Worm (Caenorhabditis elegans) whole organism, L3 larva: Measurements from ENCODE around the gene Y49E10.10.
A peak's percentile ranks its signal among the peaks of the same experiment; 100 is the strongest.

Experiments used
- ZK546.5 ChIP-seq: sonication (generic microtip); optimal IDR thresholded peaks from 2 replicates; lab custom pipeline; 2017; ENCODE audit warnings: missing biosample characterization, missing genetic modification characterization
- ceh-28 ChIP-seq: fragments of 150-350 bp; optimal IDR thresholded peaks from 2 replicates; lab custom pipeline; 2014; ENCODE audit warnings: missing biosample characterization, missing genetic modification reagents, missing genetic modification characterization
- ceh-82 ChIP-seq: fragments of 150-350 bp; optimal IDR thresholded peaks from 2 replicates; lab custom pipeline; 2014; ENCODE audit warnings: missing biosample characterization, missing genetic modification characterization
- egl-5 ChIP-seq: fragments of 150-350 bp; optimal IDR thresholded peaks from 2 replicates; lab custom pipeline; 2017; ENCODE audit warnings: missing biosample characterization, missing genetic modification reagents, missing genetic modification characterization, inconsistent platforms
- elt-1 ChIP-seq: fragments of 150-350 bp; optimal IDR thresholded peaks from 2 replicates; lab custom pipeline; 2014; ENCODE audit warnings: missing biosample characterization, missing genetic modification characterization
- elt-2 ChIP-seq: sonication (generic microtip); optimal IDR thresholded peaks from 2 replicates; lab custom pipeline; 2016; ENCODE audit warnings: missing genetic modification reagents, mild to moderate bottlenecking, missing genetic modification characterization, missing compliant biosample characterization
- eor-1 ChIP-seq, 2 experiments: fragments of 150-350 bp; optimal IDR thresholded peaks; 2 replicates each; lab custom pipeline; 2014 to 2018; ENCODE audit warnings: missing biosample characterization in 2 of 2, missing genetic modification characterization in 2 of 2
- fkh-2 ChIP-seq: fragments of 150-350 bp; optimal IDR thresholded peaks from 2 replicates; lab custom pipeline; 2014; ENCODE audit warnings: missing biosample characterization, missing genetic modification reagents, missing genetic modification characterization
- fos-1 ChIP-seq: fragments of 150-350 bp; optimal IDR thresholded peaks from 2 replicates; lab custom pipeline; 2014; ENCODE audit warnings: missing biosample characterization, missing genetic modification characterization
- jun-1 ChIP-seq: fragments of 150-350 bp; optimal IDR thresholded peaks from 2 replicates; lab custom pipeline; 2014; ENCODE audit warnings: missing biosample characterization, missing genetic modification reagents, missing genetic modification characterization
- lin-15B ChIP-seq: fragments of 150-350 bp; optimal IDR thresholded peaks from 2 replicates; lab custom pipeline; 2014; ENCODE audit warnings: missing biosample characterization, missing genetic modification characterization
- lin-39 ChIP-seq: fragments of 150-350 bp; optimal IDR thresholded peaks from 2 replicates; lab custom pipeline; 2018; ENCODE audit warnings: missing biosample characterization, missing genetic modification reagents, missing genetic modification characterization
- mdl-1 ChIP-seq: fragments of 150-350 bp; optimal IDR thresholded peaks from 2 replicates; lab custom pipeline; 2014; ENCODE audit warnings: missing biosample characterization, missing genetic modification characterization
- mml-1 ChIP-seq: fragments of 150-350 bp; sonication (generic microtip); optimal IDR thresholded peaks from 3 replicates; lab custom pipeline; 2014; ENCODE audit warnings: missing biosample characterization, missing genetic modification characterization
- nfya-1 ChIP-seq: sonication (generic microtip); optimal IDR thresholded peaks from 2 replicates; lab custom pipeline; 2017; ENCODE audit warnings: missing genetic modification characterization, mild to moderate bottlenecking, missing compliant biosample characterization, antibody characterized with exemption, moderate library complexity; ENCODE audit not compliant: insufficient read depth
- nhr-11 ChIP-seq: fragments of 150-350 bp; optimal IDR thresholded peaks from 2 replicates; lab custom pipeline; 2014; ENCODE audit warnings: missing biosample characterization, missing genetic modification characterization
- nhr-23 ChIP-seq: fragments of 150-350 bp; optimal IDR thresholded peaks from 2 replicates; lab custom pipeline; 2014; ENCODE audit warnings: missing biosample characterization, missing genetic modification reagents, missing genetic modification characterization
- nhr-67 ChIP-seq: fragments of 150-350 bp; optimal IDR thresholded peaks from 2 replicates; lab custom pipeline; 2014; ENCODE audit warnings: missing biosample characterization, missing genetic modification characterization
- nhr-76 ChIP-seq: fragments of 150-350 bp; sonication (generic microtip); optimal IDR thresholded peaks from 5 replicates; lab custom pipeline; 2014; ENCODE audit warnings: missing biosample characterization, missing genetic modification characterization
- nhr-77 ChIP-seq: fragments of 150-350 bp; optimal IDR thresholded peaks from 2 replicates; lab custom pipeline; 2014; ENCODE audit warnings: missing biosample characterization, missing genetic modification characterization
- pha-4 ChIP-seq: fragments of 150-350 bp; optimal IDR thresholded peaks from 2 replicates; lab custom pipeline; 2014; ENCODE audit warnings: missing biosample characterization, missing genetic modification reagents, missing genetic modification characterization
- pqm-1 ChIP-seq: fragments of 150-350 bp; optimal IDR thresholded peaks from 2 replicates; lab custom pipeline; 2017; ENCODE audit warnings: missing biosample characterization, missing genetic modification characterization, inconsistent platforms
- snpc-4 ChIP-seq: fragments of 150-350 bp; optimal IDR thresholded peaks from 2 replicates; lab custom pipeline; 2014; ENCODE audit warnings: missing biosample characterization, missing genetic modification characterization
- tbx-2 ChIP-seq: sonication (generic microtip); optimal IDR thresholded peaks from 2 replicates; lab custom pipeline; 2016; ENCODE audit warnings: mild to moderate bottlenecking, missing genetic modification characterization, missing compliant biosample characterization
- unc-62 ChIP-seq: fragments of 150-350 bp; sonication (generic microtip); optimal IDR thresholded peaks from 4 replicates; lab custom pipeline; 2014; ENCODE audit warnings: missing biosample characterization, missing genetic modification reagents, missing genetic modification characterization
- ztf-11 ChIP-seq: fragments of 150-350 bp; optimal IDR thresholded peaks from 2 replicates; lab custom pipeline; 2014; ENCODE audit warnings: missing biosample characterization, missing genetic modification characterization

Y49E10.10 gene

ce11 chrIII:12437020-12437419, 41.8 kb downstream of the Y49E10.10 start:
- TF ChIP-seq ztf-11 (tag; lab: Kevin White, UChicago): no peak

ce11 chrIII:12439056-12439455, 43.8 kb downstream of the Y49E10.10 start:
- TF ChIP-seq egl-5: no peak
- TF ChIP-seq fkh-2 (tag; lab: Kevin White, UChicago): no peak

- TF ChIP-seq nfya-1 (tag; lab: Kevin White, UChicago) (peak; percentile 80), tbx-2 (tag; lab: Kevin White, UChicago) (no peak), nhr-23 (tag; lab: Kevin White, UChicago) (no peak), nhr-11 (tag; lab: Kevin White, UChicago) (no peak), mml-1 (tag; lab: Kevin White, UChicago) (no peak)
Observed at ce11 chrIII:12443880-12444279, 48.6 kb downstream of the Y49E10.10 start.

ce11 chrIII:12445223-12445622, 50.0 kb downstream of the Y49E10.10 start:
- no peak for TF ChIP-seq fkh-2 (tag; lab: Kevin White, UChicago)
- TF ChIP-seq elt-2 (tag; lab: Kevin White, UChicago): peak; percentile 92

- no peak for TF ChIP-seq ZK546.5
- no peak for TF ChIP-seq nhr-77 (tag; lab: Kevin White, UChicago)
- peak; percentile 7 for TF ChIP-seq jun-1 (tag; lab: Kevin White, UChicago)
- TF ChIP-seq unc-62 (GFP tag; lab: Kevin White, UChicago): no peak
- no peak for TF ChIP-seq ceh-28 (tag; lab: Kevin White, UChicago)
- TF ChIP-seq lin-39 (tag; lab: Kevin White, UChicago): no peak
- TF ChIP-seq nhr-76 (tag; lab: Kevin White, UChicago): no peak
- no peak for TF ChIP-seq elt-1 (tag; lab: Kevin White, UChicago)
- TF ChIP-seq fos-1 (tag; lab: Kevin White, UChicago): no peak
- no peak for TF ChIP-seq fkh-2 (tag; lab: Kevin White, UChicago)
- TF ChIP-seq nhr-67 (tag; lab: Kevin White, UChicago): no peak
- no peak for TF ChIP-seq lin-15B
- TF ChIP-seq pqm-1: peak; percentile 85
- no peak for TF ChIP-seq snpc-4 (tag; lab: Kevin White, UChicago)
- TF ChIP-seq ceh-82: no peak
- no peak for TF ChIP-seq mdl-1 (tag; lab: Kevin White, UChicago)
- no peak for TF ChIP-seq pha-4 (tag; lab: Kevin White, UChicago)
- TF ChIP-seq eor-1 (tag; optimal IDR thresholded peaks at IDR 0.05; lab: Kevin White, UChicago): no peak
- no peak for TF ChIP-seq mml-1 (tag; lab: Kevin White, UChicago)
- TF ChIP-seq elt-2 (tag; lab: Kevin White, UChicago): peak; percentile 91
- TF ChIP-seq, all 47 proteins: peak for 3
Observed at ce11 chrIII:12445991-12446502, 50.8 kb downstream of the Y49E10.10 start, which contains the start of gene Y49E10.18. Y49E10.18 (minus strand) TSS chrIII:12446106.
